Fruit fly (Drosophila melanogaster) whole organism, embryonic: Measurements from ENCODE around the gene pnt.
A peak's percentile ranks its signal among the peaks of the same experiment; 100 is the strongest.

Experiments used
- Asciz ChIP-seq: fragments of 200-800 bp; sonication (Bioruptor generic); optimal IDR thresholded peaks from 2 replicates; lab custom pipeline; 2017; ENCODE audit warnings: missing biosample characterization, mild to moderate bottlenecking, missing genetic modification characterization, missing genetic modification reagents
- Atf3 ChIP-seq: fragments of 200-800 bp; sonication (Bioruptor generic); optimal IDR thresholded peaks from 3 replicates; lab custom pipeline; 2016; ENCODE audit warnings: missing biosample characterization, missing genetic modification characterization
- CG1024 ChIP-seq: fragments of 200-800 bp; sonication (Bioruptor generic); IDR thresholded peaks from 2 replicates; pipeline ENCODE4 v1.3.6; 2022; ENCODE audit warnings: missing biosample characterization, missing genetic modification characterization
- CG10959 ChIP-seq: fragments of 200-800 bp; sonication (Bioruptor generic); IDR thresholded peaks from 2 replicates; pipeline ENCODE4 v1.3.6; 2022; ENCODE audit warnings: missing biosample characterization, missing genetic modification characterization
- CG11560 ChIP-seq: fragments of 200-800 bp; sonication (Bioruptor generic); IDR thresholded peaks from 3 replicates; pipeline ENCODE4 v1.3.6; 2022; ENCODE audit warnings: missing biosample characterization, missing genetic modification characterization
- CG12155 ChIP-seq: fragments of 200-800 bp; sonication (Bioruptor generic); optimal IDR thresholded peaks from 3 replicates; lab custom pipeline; 2016; ENCODE audit warnings: missing biosample characterization, missing genetic modification characterization
- CG13894 ChIP-seq: fragments of 200-800 bp; sonication (Bioruptor generic); optimal IDR thresholded peaks from 3 replicates; lab custom pipeline; 2018; ENCODE audit warnings: missing biosample characterization, mild to moderate bottlenecking, missing genetic modification characterization, moderate library complexity
- CG15601 ChIP-seq: fragments of 200-800 bp; sonication (Bioruptor generic); optimal IDR thresholded peaks from 3 replicates; lab custom pipeline; 2019; ENCODE audit warnings: missing biosample characterization, mild to moderate bottlenecking, missing genetic modification characterization, moderate library complexity
- CG2875 ChIP-seq: fragments of 200-800 bp; sonication (Bioruptor generic); optimal IDR thresholded peaks from 2 replicates; lab custom pipeline; 2017; ENCODE audit warnings: missing biosample characterization, mild to moderate bottlenecking, missing genetic modification characterization, missing genetic modification reagents
- CG33213 ChIP-seq: fragments of 200-800 bp; sonication (Bioruptor generic); optimal IDR thresholded peaks from 3 replicates; lab custom pipeline; 2016; ENCODE audit warnings: missing biosample characterization, missing genetic modification characterization
- CG34224 ChIP-seq: fragments of 200-800 bp; sonication (Bioruptor generic); IDR thresholded peaks from 3 replicates; pipeline ENCODE4 v1.3.6; 2022; ENCODE audit warnings: missing biosample characterization, missing genetic modification characterization; ENCODE audit not compliant: partially characterized antibody
- CG34376 ChIP-seq: fragments of 200-800 bp; sonication (Bioruptor generic); optimal IDR thresholded peaks from 2 replicates; lab custom pipeline; 2018; ENCODE audit warnings: missing biosample characterization, mild to moderate bottlenecking, missing genetic modification characterization
- CG3838 ChIP-seq: fragments of 200-800 bp; sonication (Bioruptor generic); optimal IDR thresholded peaks from 3 replicates; lab custom pipeline; 2016; ENCODE audit warnings: missing biosample characterization, missing genetic modification characterization
- CG7928 ChIP-seq: fragments of 200-800 bp; sonication (Bioruptor generic); optimal IDR thresholded peaks from 2 replicates; lab custom pipeline; 2017; ENCODE audit warnings: missing biosample characterization, mild to moderate bottlenecking, missing genetic modification characterization
- CG8765 ChIP-seq: fragments of 200-800 bp; sonication (Bioruptor generic); IDR thresholded peaks from 2 replicates; pipeline ENCODE4 v1.3.6; 2022; ENCODE audit warnings: missing biosample characterization, missing genetic modification characterization
- Dad ChIP-seq: fragments of 200-800 bp; sonication (Bioruptor generic); optimal IDR thresholded peaks from 3 replicates; lab custom pipeline; 2016; ENCODE audit warnings: missing biosample characterization, missing genetic modification characterization
- Dbx ChIP-seq: fragments of 200-800 bp; sonication (Bioruptor generic); IDR thresholded peaks from 3 replicates; pipeline ENCODE4 v1.3.6; 2022; ENCODE audit warnings: missing biosample characterization, missing genetic modification characterization
- Dip2 ChIP-seq: fragments of 200-800 bp; sonication (Bioruptor generic); IDR thresholded peaks from 2 replicates; pipeline ENCODE4 v1.3.6; 2022; ENCODE audit warnings: missing biosample characterization, missing genetic modification characterization
- Fer3 ChIP-seq: fragments of 200-800 bp; sonication (Bioruptor generic); optimal IDR thresholded peaks from 2 replicates; lab custom pipeline; 2018; ENCODE audit warnings: missing biosample characterization, mild to moderate bottlenecking, missing genetic modification characterization, moderate library complexity
- Gug ChIP-seq: fragments of 200-800 bp; sonication (Bioruptor generic); IDR thresholded peaks from 4 replicates; pipeline ENCODE4 v1.3.6; 2022; ENCODE audit warnings: missing biosample characterization, missing genetic modification characterization
- HLHmδ ChIP-seq: fragments of 200-800 bp; sonication (Bioruptor generic); optimal IDR thresholded peaks from 2 replicates; lab custom pipeline; 2018; ENCODE audit warnings: missing biosample characterization, mild to moderate bottlenecking, missing genetic modification characterization, moderate library complexity
- Jarid2 ChIP-seq: fragments of 200-800 bp; sonication (Bioruptor generic); optimal IDR thresholded peaks from 3 replicates; lab custom pipeline; 2017; ENCODE audit warnings: mild to moderate bottlenecking, missing biosample characterization, missing genetic modification reagents, missing genetic modification characterization
- Kr ChIP-seq: fragments of 200-800 bp; sonication (Bioruptor generic); optimal IDR thresholded peaks from 2 replicates; lab custom pipeline; 2017; ENCODE audit warnings: missing biosample characterization, mild to moderate bottlenecking, missing genetic modification characterization
- Nf-YC ChIP-seq: fragments of 200-800 bp; optimal IDR thresholded peaks from 3 replicates; lab custom pipeline; 2019; ENCODE audit warnings: missing biosample characterization, mild to moderate bottlenecking, missing genetic modification characterization, moderate library complexity
- Oli ChIP-seq: fragments of 200-800 bp; sonication (Bioruptor generic); optimal IDR thresholded peaks from 2 replicates; lab custom pipeline; 2018; ENCODE audit warnings: missing biosample characterization, mild to moderate bottlenecking, missing genetic modification characterization, moderate library complexity
- Rfx ChIP-seq: fragments of 200-800 bp; sonication (Bioruptor generic); IDR thresholded peaks from 2 replicates; pipeline ENCODE4 v1.3.6; 2022; ENCODE audit warnings: missing biosample characterization, missing genetic modification characterization
- aop ChIP-seq: fragments of 200-800 bp; sonication (Bioruptor generic); IDR thresholded peaks from 2 replicates; pipeline ENCODE4 v1.3.6; 2022; ENCODE audit warnings: missing biosample characterization, missing genetic modification characterization
- cas ChIP-seq: fragments of 200-800 bp; sonication (Bioruptor generic); IDR thresholded peaks from 2 replicates; pipeline ENCODE4 v1.3.6; 2022; ENCODE audit warnings: missing biosample characterization, missing genetic modification characterization
- cwo ChIP-seq: fragments of 200-800 bp; sonication (Bioruptor generic); optimal IDR thresholded peaks from 3 replicates; lab custom pipeline; 2017; ENCODE audit warnings: missing biosample characterization, missing genetic modification characterization, mild to moderate bottlenecking, moderate library complexity, missing genetic modification reagents
- dysf ChIP-seq: fragments of 200-800 bp; sonication (Bioruptor generic); IDR thresholded peaks from 3 replicates; pipeline ENCODE4 v1.3.6; 2022; ENCODE audit warnings: missing biosample characterization, missing genetic modification characterization
- en ChIP-seq: fragments of 200-800 bp; sonication (Bioruptor generic); optimal IDR thresholded peaks from 2 replicates; lab custom pipeline; 2016; ENCODE audit warnings: missing biosample characterization, missing genetic modification characterization
- exex ChIP-seq: fragments of 200-800 bp; sonication (Bioruptor generic); optimal IDR thresholded peaks from 4 replicates; lab custom pipeline; 2018; ENCODE audit warnings: missing biosample characterization, mild to moderate bottlenecking, missing genetic modification characterization, moderate library complexity
- gcm ChIP-seq: fragments of 200-800 bp; sonication (Bioruptor generic); optimal IDR thresholded peaks from 2 replicates; lab custom pipeline; 2019; ENCODE audit warnings: missing biosample characterization, mild to moderate bottlenecking, missing genetic modification characterization, moderate library complexity
- gfzf ChIP-seq: fragments of 200-800 bp; sonication (Bioruptor generic); optimal IDR thresholded peaks from 2 replicates; lab custom pipeline; 2016; ENCODE audit warnings: missing biosample characterization, mild to moderate bottlenecking, missing genetic modification characterization, moderate library complexity
- hb ChIP-seq: fragments of 200-800 bp; sonication (Bioruptor generic); IDR thresholded peaks from 3 replicates; pipeline ENCODE4 v1.3.6; 2022; ENCODE audit warnings: missing biosample characterization, missing genetic modification characterization; ENCODE audit not compliant: partially characterized antibody
- jumu ChIP-seq: fragments of 200-800 bp; sonication (Bioruptor generic); optimal IDR thresholded peaks from 3 replicates; lab custom pipeline; 2016; ENCODE audit warnings: missing biosample characterization, missing genetic modification characterization
- knrl ChIP-seq: fragments of 200-800 bp; sonication (Bioruptor generic); IDR thresholded peaks from 3 replicates; pipeline ENCODE4 v1.3.6; 2022; ENCODE audit warnings: missing biosample characterization, missing genetic modification characterization; ENCODE audit not compliant: partially characterized antibody
- maf-S ChIP-seq: fragments of 200-800 bp; sonication (Bioruptor generic); optimal IDR thresholded peaks from 2 replicates; lab custom pipeline; 2016; ENCODE audit warnings: missing biosample characterization, missing genetic modification characterization
- mam ChIP-seq: fragments of 200-800 bp; sonication (Bioruptor generic); optimal IDR thresholded peaks from 3 replicates; lab custom pipeline; 2016; ENCODE audit warnings: missing biosample characterization, missing genetic modification characterization
- mld ChIP-seq: fragments of 200-800 bp; sonication (Bioruptor generic); IDR thresholded peaks from 3 replicates; pipeline ENCODE4 v1.3.6; 2022; ENCODE audit warnings: missing biosample characterization, missing genetic modification characterization; ENCODE audit not compliant: partially characterized antibody
- psq ChIP-seq: fragments of 200-800 bp; sonication (Bioruptor generic); optimal IDR thresholded peaks from 2 replicates; lab custom pipeline; 2017; ENCODE audit warnings: missing biosample characterization, missing genetic modification characterization
- repo ChIP-seq: fragments of 200-800 bp; sonication (Bioruptor generic); optimal IDR thresholded peaks from 2 replicates; lab custom pipeline; 2016; ENCODE audit warnings: missing biosample characterization, missing genetic modification characterization
- run ChIP-seq: fragments of 200-800 bp; sonication (Bioruptor generic); optimal IDR thresholded peaks from 3 replicates; lab custom pipeline; 2018; ENCODE audit warnings: missing biosample characterization, mild to moderate bottlenecking, missing genetic modification characterization
- sc ChIP-seq, 3 experiments: fragments of >200 bp in 2 of 3; fragments of 200-800 bp in 1 of 3; sonication (Bioruptor generic) in 1 of 3; optimal IDR thresholded peaks; 2 replicates in 2 of 3; 3 replicates in 1 of 3; lab custom pipeline; 2017; ENCODE audit warnings: mild to moderate bottlenecking in 1 of 3, missing biosample characterization in 1 of 3, missing genetic modification characterization in 1 of 3, missing genetic modification reagents in 1 of 3
- scrt ChIP-seq: fragments of 200-800 bp; sonication (Bioruptor generic); optimal IDR thresholded peaks from 2 replicates; lab custom pipeline; 2018; ENCODE audit warnings: missing biosample characterization, mild to moderate bottlenecking, missing genetic modification characterization, moderate library complexity
- so ChIP-seq: fragments of 200-800 bp; sonication (Bioruptor generic); IDR thresholded peaks from 3 replicates; pipeline ENCODE4 v1.3.6; 2022; ENCODE audit warnings: missing biosample characterization, missing genetic modification characterization
- stc ChIP-seq: fragments of 200-800 bp; sonication (Bioruptor generic); IDR thresholded peaks from 2 replicates; pipeline ENCODE4 v1.3.6; 2022; ENCODE audit warnings: missing biosample characterization, missing genetic modification characterization
- stwl ChIP-seq: fragments of 200-800 bp; sonication (Bioruptor generic); optimal IDR thresholded peaks from 3 replicates; lab custom pipeline; 2018; ENCODE audit warnings: missing biosample characterization, mild to moderate bottlenecking, missing genetic modification characterization, moderate library complexity
- zf30C ChIP-seq: fragments of 200-800 bp; sonication (Bioruptor generic); optimal IDR thresholded peaks from 3 replicates; lab custom pipeline; 2018; ENCODE audit warnings: missing biosample characterization, mild to moderate bottlenecking, missing genetic modification characterization
- zfh2 ChIP-seq: fragments of 200-800 bp; sonication (Bioruptor generic); optimal IDR thresholded peaks from 2 replicates; lab custom pipeline; 2016; ENCODE audit warnings: missing biosample characterization, missing genetic modification characterization

Gene pnt

DNA sequence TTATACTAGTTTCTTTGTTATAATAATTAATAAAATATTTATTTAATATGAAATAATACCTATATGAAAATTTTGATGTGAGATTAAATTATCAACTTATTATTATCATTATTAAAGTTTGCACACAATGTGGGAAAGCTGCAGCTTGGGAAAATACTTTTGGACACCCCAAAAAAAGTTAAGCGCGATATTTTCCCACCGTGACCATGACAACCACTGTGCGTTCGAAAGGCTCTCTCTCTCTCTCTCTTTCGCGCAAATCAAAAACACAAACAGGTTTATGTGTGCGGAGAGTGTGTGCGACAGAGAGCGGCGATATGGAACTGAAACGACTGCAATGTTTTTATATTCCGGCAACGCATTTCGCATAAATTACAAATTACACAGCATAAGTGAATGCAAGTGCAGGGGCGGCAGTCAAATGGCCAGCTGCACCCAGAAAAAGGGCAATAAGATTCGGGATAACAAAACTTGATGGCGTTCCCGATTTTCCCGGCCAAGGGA is 978 bp upstream of the pnt start (continued):
- TF ChIP-seq aop (GFP tag; lab: Robert Waterston, UW) = no peak
- no peak for TF ChIP-seq CG8765 (GFP tag; lab: Robert Waterston, UW)
- no peak for TF ChIP-seq CG10959
- TF ChIP-seq CG1024 (GFP tag; lab: Robert Waterston, UW) = 0 out of 2 replicates have a peak, but pooled peaks have one; percentile 15
- no peak for TF ChIP-seq mld
- no peak for TF ChIP-seq Dip2 (GFP tag; lab: Robert Waterston, UW)
- peak; percentile 46 for TF ChIP-seq Nf-YC (tag; lab: Kevin White, UChicago)
- TF ChIP-seq Dad = no peak
- no peak for TF ChIP-seq CG12155 (GFP tag; lab: Kevin White, UChicago)
- TF ChIP-seq psq (GFP tag; lab: Kevin White, UChicago) = no peak
- no peak for TF ChIP-seq CG2875 (GFP tag; lab: Kevin White, UChicago)
- no peak for TF ChIP-seq Jarid2
- no peak for TF ChIP-seq stwl (tag; lab: Kevin White, UChicago)
- TF ChIP-seq zfh2 (GFP tag; lab: Kevin White, UChicago) = no peak
- TF ChIP-seq run (tag; lab: Kevin White, UChicago) = peak; percentile 13
- TF ChIP-seq en (GFP tag; lab: Kevin White, UChicago) = no peak
- TF ChIP-seq cwo (GFP tag; lab: Kevin White, UChicago) = no peak
- no peak for TF ChIP-seq scrt (GFP tag; lab: Kevin White, UChicago)
- TF ChIP-seq CG13894 = no peak
- peak; percentile 54 for TF ChIP-seq mam (GFP tag; lab: Kevin White, UChicago)
- no peak for TF ChIP-seq Fer3
- no peak for TF ChIP-seq CG33213
- TF ChIP-seq Oli (tag; lab: Kevin White, UChicago) = peak; percentile 57
- no peak for TF ChIP-seq sc (optimal IDR thresholded peaks at IDR 0.05; lab: Kevin White, UChicago)
- TF ChIP-seq sc (GFP tag; optimal IDR thresholded peaks at IDR 0.05; lab: Kevin White, UChicago) = peak; percentile 25
- TF ChIP-seq Asciz (GFP tag; lab: Kevin White, UChicago) = peak; percentile 24
- peak; percentile 12 for TF ChIP-seq CG15601 (tag; lab: Kevin White, UChicago)
- TF ChIP-seq Gug (GFP tag; lab: Robert Waterston, UW) = peak; percentile 67; the same call in 3 of the 4 replicates
- no peak for TF ChIP-seq so
- TF ChIP-seq Atf3 = no peak
- no peak for TF ChIP-seq CG34376 (GFP tag; lab: Kevin White, UChicago)
- no peak for TF ChIP-seq repo (GFP tag; lab: Kevin White, UChicago)
- no peak for TF ChIP-seq jumu (GFP tag; lab: Kevin White, UChicago)
- TF ChIP-seq knrl (GFP tag; lab: Robert Waterston, UW) = no peak
- peak; percentile 27; the same call in 1 of the 3 replicates for TF ChIP-seq Dbx (GFP tag; lab: Robert Waterston, UW)
- no peak for TF ChIP-seq CG3838 (GFP tag; lab: Kevin White, UChicago)
- no peak for TF ChIP-seq CG34224
- no peak for TF ChIP-seq hb (GFP tag; lab: Robert Waterston, UW)
- no peak for TF ChIP-seq maf-S (GFP tag; lab: Kevin White, UChicago)
- no peak for TF ChIP-seq CG7928 (GFP tag; lab: Kevin White, UChicago)
- TF ChIP-seq stc (GFP tag; lab: Robert Waterston, UW) = 0 out of 2 replicates have a peak, but pooled peaks have one; percentile 44
- TF ChIP-seq HLHmδ (GFP tag; lab: Kevin White, UChicago) = no peak
- peak; percentile 20 for TF ChIP-seq Kr (GFP tag; lab: Kevin White, UChicago)
- no peak for TF ChIP-seq exex (tag; lab: Kevin White, UChicago)
- TF ChIP-seq Rfx = peak; percentile 77
- TF ChIP-seq gcm = peak; percentile 35
- peak; percentile 58; the same call in 2 of the 3 replicates for TF ChIP-seq dysf (GFP tag; lab: Robert Waterston, UW)
- no peak for TF ChIP-seq CG11560 (tag; lab: Robert Waterston, UW)
- TF ChIP-seq gfzf (GFP tag; lab: Kevin White, UChicago) = no peak
- no peak for TF ChIP-seq cas (GFP tag; lab: Robert Waterston, UW)
- no peak for TF ChIP-seq zf30C (GFP tag; lab: Kevin White, UChicago)
